Worm (Caenorhabditis elegans): ENCODE measurements around the gene E03H12.4.

E03H12.4 gene

ce11 chrIV:4977176-4977693 is 5.2 kb upstream of the E03H12.4 start, which contains the start of gene E03H12.5:
Gene E03H12.5 (plus strand): TSS chrIV:4977226.
- TF ChIP-seq dmd-4 (tag; optimal IDR thresholded peaks at IDR 0.05; ENCODE audit: borderline replicate concordance) (no peak), hlh-30 (tag; optimal IDR thresholded peaks at IDR 0.05; ENCODE audit: insufficient read depth) (no peak), hlh-15 (tag; optimal IDR thresholded peaks at IDR 0.05) (no peak), ceh-6 (GFP tag; optimal IDR thresholded peaks at IDR 0.05) (no peak)

DNA sequence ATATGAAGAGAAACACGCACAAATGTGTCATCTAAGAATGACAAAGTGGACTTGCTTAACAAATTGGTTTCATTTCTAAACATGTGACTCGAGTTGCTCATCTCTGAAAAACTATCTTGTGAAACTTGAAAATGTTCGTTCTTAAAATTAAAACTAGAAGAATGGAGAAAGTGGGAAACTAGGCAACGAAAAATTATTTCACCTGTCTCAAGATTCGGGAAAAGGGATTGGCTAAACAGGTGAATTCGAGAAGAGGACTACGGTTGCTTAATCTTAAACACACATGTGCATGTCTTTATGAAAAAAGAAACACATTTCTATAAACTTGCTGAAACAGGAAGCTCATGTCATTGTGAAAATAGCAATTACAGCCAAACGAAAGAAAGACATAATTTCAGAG is 1.4 kb upstream of the E03H12.4 start, which contains the start of gene srz-24:
srz-24 (minus strand) TSS at position 101 of the 400 bp plus-strand sequence.
- no peak for TF ChIP-seq ttx-3 (tag; optimal IDR thresholded peaks at IDR 0.05)
- TF ChIP-seq hlh-6 (tag; optimal IDR thresholded peaks at IDR 0.05), result no peak
- TF ChIP-seq F13H6.1 (tag; optimal IDR thresholded peaks at IDR 0.05), result no peak
- TF ChIP-seq che-1 (tag; optimal IDR thresholded peaks at IDR 0.05), result no peak
- no peak for TF ChIP-seq ceh-18 (tag; optimal IDR thresholded peaks at IDR 0.05)
- no peak for TF ChIP-seq hlh-8 (tag; optimal IDR thresholded peaks at IDR 0.05)
- TF ChIP-seq lim-6 (tag; optimal IDR thresholded peaks at IDR 0.05), result no peak

DNA sequence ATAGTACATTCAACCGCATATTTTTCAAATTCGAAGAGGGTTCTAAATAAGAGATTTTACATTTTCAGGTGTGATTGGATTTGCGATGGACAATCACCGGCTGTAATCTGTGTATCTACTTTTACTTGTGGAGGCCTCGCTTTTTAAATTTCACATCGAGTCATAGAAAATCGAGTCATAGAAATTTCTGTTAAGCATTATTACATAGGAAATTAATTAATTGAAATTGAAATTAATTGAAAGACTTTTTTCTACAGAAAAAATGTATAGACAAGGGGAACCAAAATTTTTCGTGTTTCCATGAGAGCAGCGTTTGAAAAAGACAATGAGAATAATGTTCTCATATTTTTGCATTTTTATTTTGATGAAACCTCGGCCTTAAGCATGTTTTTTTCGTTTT is 1.4 kb downstream of the E03H12.4 start, which contains the start of gene clec-176:
clec-176 (plus strand) TSS at position 301 of the 400 bp plus-strand sequence.
- TF ChIP-seq madf-2 (tag; optimal IDR thresholded peaks at IDR 0.05), result no peak
- no peak for TF ChIP-seq tbx-7 (tag; optimal IDR thresholded peaks at IDR 0.05)
- no peak for TF ChIP-seq fkh-10 (GFP tag; optimal IDR thresholded peaks at IDR 0.05)
- TF ChIP-seq ceh-34 (tag; optimal IDR thresholded peaks at IDR 0.05), result no peak
- no peak for TF ChIP-seq ceh-6 (GFP tag; optimal IDR thresholded peaks at IDR 0.05)
- no peak for TF ChIP-seq fax-1 (tag; optimal IDR thresholded peaks at IDR 0.05)
- TF ChIP-seq pros-1 (tag; optimal IDR thresholded peaks at IDR 0.05), result no peak
- TF ChIP-seq ahr-1 (tag; optimal IDR thresholded peaks at IDR 0.05), result no peak
- no peak for TF ChIP-seq ceh-19 (GFP tag; optimal IDR thresholded peaks at IDR 0.05)
- TF ChIP-seq ets-4 (tag; optimal IDR thresholded peaks at IDR 0.05), result no peak
- no peak for TF ChIP-seq zip-5 (tag; optimal IDR thresholded peaks at IDR 0.05)
- TF ChIP-seq K02D7.2 (tag; optimal IDR thresholded peaks at IDR 0.05), result no peak
- no peak for TF ChIP-seq fkh-6 (tag; optimal IDR thresholded peaks at IDR 0.05)
- no peak for TF ChIP-seq Y22D7AL.16 (tag; optimal IDR thresholded peaks at IDR 0.05)

DNA sequence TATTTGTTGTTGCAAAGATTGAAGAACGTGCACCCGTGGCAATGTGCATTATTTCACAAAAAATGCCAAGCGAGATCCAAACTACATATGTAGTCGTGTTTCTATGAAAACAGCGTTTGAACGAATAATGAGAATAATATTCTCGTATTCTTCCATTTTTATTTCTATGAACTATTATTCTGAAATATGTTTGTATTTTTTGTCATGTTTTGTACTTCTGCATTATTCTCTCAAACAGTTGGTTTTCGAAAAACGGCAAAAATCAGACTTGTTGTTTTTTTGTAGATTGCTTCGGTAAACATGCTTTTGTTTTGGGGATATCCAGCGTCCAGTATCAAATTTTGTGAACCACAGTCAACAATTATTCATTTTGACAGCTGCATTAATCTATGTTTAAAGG is 3.9 kb downstream of the E03H12.4 start, which contains the start of gene clec-177:
clec-177 (plus strand) TSS at position 301 of the 400 bp plus-strand sequence.
- TF ChIP-seq hlh-15 (tag; optimal IDR thresholded peaks at IDR 0.05), result no peak
- no peak for TF ChIP-seq T23F11.4 (GFP tag; optimal IDR thresholded peaks at IDR 0.05)
- TF ChIP-seq pax-1 (tag; optimal IDR thresholded peaks at IDR 0.05), result no peak
- no peak for TF ChIP-seq ceh-34 (tag; optimal IDR thresholded peaks at IDR 0.05)
- TF ChIP-seq ceh-48 (tag; optimal IDR thresholded peaks at IDR 0.05), result no peak
- TF ChIP-seq ceh-24 (tag; optimal IDR thresholded peaks at IDR 0.05), result no peak
- no peak for TF ChIP-seq ceh-18 (tag; optimal IDR thresholded peaks at IDR 0.05)
- TF ChIP-seq pha-4 (tag; optimal IDR thresholded peaks at IDR 0.05), result no peak
- no peak for TF ChIP-seq sox-2 (GFP tag; IDR thresholded peaks at IDR 0.05)
- no peak for TF ChIP-seq ref-2 (tag; optimal IDR thresholded peaks at IDR 0.05)
- TF ChIP-seq ceh-19 (GFP tag; optimal IDR thresholded peaks at IDR 0.05), result no peak
- no peak for TF ChIP-seq elt-4 (tag; optimal IDR thresholded peaks at IDR 0.05)
- TF ChIP-seq ahr-1 (tag; optimal IDR thresholded peaks at IDR 0.05), result no peak
- no peak for TF ChIP-seq C38D4.7 (GFP tag; optimal IDR thresholded peaks at IDR 0.05)
- TF ChIP-seq ceh-22 (tag; optimal IDR thresholded peaks at IDR 0.05), result no peak
- TF ChIP-seq tbx-2 (tag; optimal IDR thresholded peaks at IDR 0.05), result no peak
- no peak for TF ChIP-seq K09A11.1 (tag; optimal IDR thresholded peaks at IDR 0.05; ENCODE audit: insufficient read depth)
- TF ChIP-seq ceh-14 (tag; optimal IDR thresholded peaks at IDR 0.05), result no peak

Data from whole organism, late embryonic.